Fruit fly (Drosophila melanogaster): ENCODE results near the gene LManII.

LManII gene

dm6 chr2L:10442048-10442790, 15.2 kb upstream of the LManII start, which contains the start of gene loh:
TSS of gene loh (plus strand) at chr2L:10442534.
- TF ChIP-seq CG17801 (GFP tag; optimal IDR thresholded peaks at IDR 0.05; ENCODE audit: partially characterized antibody), result no peak

- no peak for TF ChIP-seq CG17801 (GFP tag; optimal IDR thresholded peaks at IDR 0.05; ENCODE audit: partially characterized antibody)
Measured at dm6 chr2L:10452296-10452695, 5.2 kb upstream of the LManII start, which contains the start of gene ppk10. TSS of gene ppk10 (minus strand) at chr2L:10452396.

dm6 chr2L:10455944-10456520, 1.4 kb upstream of the LManII start:
- TF ChIP-seq CG17801 (GFP tag; optimal IDR thresholded peaks at IDR 0.05; ENCODE audit: partially characterized antibody), result no peak

DNA sequence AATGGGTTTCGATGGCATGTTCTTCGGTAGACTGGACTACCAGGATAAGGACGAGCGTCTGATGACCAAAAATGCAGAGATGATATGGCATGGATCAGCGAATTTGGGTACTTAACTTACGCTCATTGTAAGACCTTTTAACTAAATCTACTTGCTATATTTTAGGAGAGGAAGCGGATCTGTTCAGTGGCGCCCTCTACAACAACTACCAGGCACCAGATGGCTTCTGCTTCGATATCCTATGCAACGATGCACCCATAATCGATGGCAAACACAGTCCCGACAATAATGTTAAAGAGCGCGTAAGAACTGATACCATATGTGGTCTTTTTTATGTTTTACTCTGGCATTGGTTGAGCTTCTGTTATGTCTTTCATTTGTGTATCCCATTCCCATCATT, 1.5 kb downstream of the LManII start:
- no peak for TF ChIP-seq CG17801 (GFP tag; optimal IDR thresholded peaks at IDR 0.05; ENCODE audit: partially characterized antibody)

dm6 chr2L:10466865-10467270, 9.4 kb downstream of the LManII start:
- no peak for TF ChIP-seq CG17801 (GFP tag; optimal IDR thresholded peaks at IDR 0.05; ENCODE audit: partially characterized antibody)

dm6 chr2L:10468388-10468787, 10.9 kb downstream of the LManII start:
- TF ChIP-seq CG17801 (GFP tag; optimal IDR thresholded peaks at IDR 0.05; ENCODE audit: partially characterized antibody), result no peak

dm6 chr2L:10468978-10469377, 11.5 kb downstream of the LManII start:
- no peak for TF ChIP-seq CG17801 (GFP tag; optimal IDR thresholded peaks at IDR 0.05; ENCODE audit: partially characterized antibody)

dm6 chr2L:10470211-10470610, 12.8 kb downstream of the LManII start:
- TF ChIP-seq CG17801 (GFP tag; optimal IDR thresholded peaks at IDR 0.05; ENCODE audit: partially characterized antibody), result no peak

DNA sequence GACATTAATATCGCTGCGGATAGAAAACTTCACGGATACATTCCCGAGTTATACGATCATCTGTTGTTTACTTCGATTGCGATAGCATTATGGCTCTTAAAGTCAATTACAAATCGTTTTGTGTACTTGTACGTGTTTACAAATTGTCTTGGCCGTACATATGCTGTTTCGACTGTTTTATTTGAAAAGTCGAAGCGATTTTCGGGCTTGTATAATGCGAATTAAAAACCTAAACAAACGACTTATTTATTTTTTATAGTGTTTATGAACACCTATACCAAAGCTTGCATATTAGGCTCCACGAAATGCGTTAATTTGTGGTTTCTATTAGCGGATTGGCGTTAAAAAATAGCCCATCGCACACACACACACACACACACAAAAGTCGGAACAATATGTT, 14.8 kb downstream of the LManII start:
- no peak for TF ChIP-seq CG17801 (GFP tag; optimal IDR thresholded peaks at IDR 0.05; ENCODE audit: partially characterized antibody)

dm6 chr2L:10474268-10474678, 16.8 kb downstream of the LManII start, which contains the start of gene RluA-1:
TSS of gene RluA-1 (minus strand) at chr2L:10474349.
- peak; percentile 72 for TF ChIP-seq CG17801 (GFP tag; optimal IDR thresholded peaks at IDR 0.05; ENCODE audit: partially characterized antibody)

- TF ChIP-seq CG17801 (GFP tag; optimal IDR thresholded peaks at IDR 0.05; ENCODE audit: partially characterized antibody), result no peak
Measured at dm6 chr2L:10474815-10475214, 17.4 kb downstream of the LManII start.

- TF ChIP-seq CG17801 (GFP tag; optimal IDR thresholded peaks at IDR 0.05; ENCODE audit: partially characterized antibody), result no peak
Measured at dm6 chr2L:10476879-10477278, 19.4 kb downstream of the LManII start, which contains the start of gene RluA-2. TSS of gene RluA-2 (plus strand) at chr2L:10477073.

dm6 chr2L:10479859-10480258, 22.4 kb downstream of the LManII start:
- peak; percentile 11 for TF ChIP-seq CG17801 (GFP tag; optimal IDR thresholded peaks at IDR 0.05; ENCODE audit: partially characterized antibody)

DNA sequence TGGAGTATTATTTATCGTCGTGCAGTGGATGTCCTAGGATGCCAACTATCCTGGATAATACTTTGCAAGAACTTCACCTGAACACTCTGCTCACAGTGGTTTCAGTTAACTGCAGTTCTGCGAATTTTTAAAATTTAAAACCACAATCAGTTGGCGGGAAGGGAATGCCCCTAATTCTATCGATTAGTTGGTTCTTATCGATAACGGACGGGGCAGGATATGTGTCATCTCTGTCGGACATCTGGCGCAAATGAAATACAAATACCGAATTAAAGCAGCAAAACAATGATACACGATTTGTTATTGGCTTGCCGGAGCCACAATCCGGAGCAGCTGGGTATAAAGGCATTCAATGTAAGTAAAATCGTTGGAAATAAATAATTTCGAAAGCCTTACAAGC, 25.6 kb downstream of the LManII start, which contains the start of gene Grip75:
Grip75 (plus strand) TSS at position 223 of the 400 bp plus-strand sequence.
- TF ChIP-seq CG17801 (GFP tag; optimal IDR thresholded peaks at IDR 0.05; ENCODE audit: partially characterized antibody), result no peak

- peak; percentile 32 for TF ChIP-seq CG17801 (GFP tag; optimal IDR thresholded peaks at IDR 0.05; ENCODE audit: partially characterized antibody)
Measured at dm6 chr2L:10488484-10489223, 31.2 kb downstream of the LManII start, which contains the start of the genes Cog4 and CG6144. TSS of gene Cog4 (minus strand) at chr2L:10488622. TSS of gene CG6144 (plus strand) at chr2L:10488694.

Data from ovary, adult (tissue).